Fruit fly (Drosophila melanogaster) whole organism, embryonic: ENCODE results near the gene CG33552.

Experiments used
- CG10654 ChIP-seq: fragments of 200-800 bp; sonication (Bioruptor generic); optimal IDR thresholded peaks from 2 replicates; lab custom pipeline; 2016; ENCODE audit warnings: missing biosample characterization, missing genetic modification characterization
- CG11696 ChIP-seq: fragments of 200-800 bp; sonication (Bioruptor generic); IDR thresholded peaks from 2 replicates; pipeline ENCODE4 v1.3.6; 2022; ENCODE audit warnings: missing biosample characterization, missing genetic modification characterization
- CG12236 ChIP-seq: fragments of 200-800 bp; sonication (Bioruptor generic); optimal IDR thresholded peaks from 2 replicates; lab custom pipeline; 2016; ENCODE audit warnings: missing biosample characterization, missing genetic modification characterization
- CG1233 ChIP-seq: fragments of 200-800 bp; sonication (Bioruptor generic); optimal IDR thresholded peaks from 4 replicates; lab custom pipeline; 2018; ENCODE audit warnings: missing biosample characterization, mild to moderate bottlenecking, missing genetic modification characterization
- CG13296 ChIP-seq: fragments of 200-800 bp; sonication (Bioruptor generic); optimal IDR thresholded peaks from 3 replicates; lab custom pipeline; 2018; ENCODE audit warnings: missing biosample characterization, mild to moderate bottlenecking, missing genetic modification characterization
- CG13894 ChIP-seq: fragments of 200-800 bp; sonication (Bioruptor generic); optimal IDR thresholded peaks from 3 replicates; lab custom pipeline; 2018; ENCODE audit warnings: missing biosample characterization, mild to moderate bottlenecking, missing genetic modification characterization, moderate library complexity
- CG14860 ChIP-seq: fragments of 200-800 bp; sonication (Bioruptor generic); IDR thresholded peaks from 3 replicates; pipeline ENCODE4 v1.3.6; 2022; ENCODE audit warnings: missing biosample characterization, missing genetic modification characterization; ENCODE audit not compliant: partially characterized antibody
- CG17359 ChIP-seq: fragments of 200-800 bp; sonication (Bioruptor generic); optimal IDR thresholded peaks from 3 replicates; lab custom pipeline; 2018; ENCODE audit warnings: missing biosample characterization, mild to moderate bottlenecking, missing genetic modification characterization, moderate library complexity
- CG2712 ChIP-seq: fragments of 200-800 bp; optimal IDR thresholded peaks from 3 replicates; lab custom pipeline; 2019; ENCODE audit warnings: missing biosample characterization, mild to moderate bottlenecking, missing genetic modification characterization, moderate library complexity
- CG31441 ChIP-seq: fragments of 200-800 bp; sonication (Bioruptor generic); IDR thresholded peaks from 2 replicates; pipeline ENCODE4 v1.3.6; 2022; ENCODE audit warnings: missing biosample characterization, missing genetic modification characterization
- CG32772 ChIP-seq: fragments of 200-800 bp; sonication (Bioruptor generic); IDR thresholded peaks from 2 replicates; pipeline ENCODE4 v1.3.6; 2022; ENCODE audit warnings: missing biosample characterization, missing genetic modification characterization
- CG3281 ChIP-seq: fragments of 200-800 bp; sonication (Bioruptor generic); optimal IDR thresholded peaks from 3 replicates; lab custom pipeline; 2017; ENCODE audit warnings: missing biosample characterization, mild to moderate bottlenecking, missing genetic modification characterization
- CG34422 ChIP-seq: fragments of 200-800 bp; sonication (Bioruptor generic); IDR thresholded peaks from 3 replicates; pipeline ENCODE4 v1.3.6; 2022; ENCODE audit warnings: missing biosample characterization, missing genetic modification characterization
- CG4730 ChIP-seq: fragments of 200-800 bp; sonication (Bioruptor generic); IDR thresholded peaks from 2 replicates; pipeline ENCODE4 v1.3.6; 2022; ENCODE audit warnings: missing biosample characterization, missing genetic modification characterization
- CG7372 ChIP-seq: fragments of 200-800 bp; sonication (Bioruptor generic); IDR thresholded peaks from 2 replicates; pipeline ENCODE4 v1.3.6; 2022; ENCODE audit warnings: missing biosample characterization, missing genetic modification characterization
- Ets65A ChIP-seq: fragments of 200-800 bp; sonication (Bioruptor generic); peaks from one replicate; lab custom pipeline; 2016; ENCODE audit warnings: missing biosample characterization, missing genetic modification characterization
- Fer3 ChIP-seq: fragments of 200-800 bp; sonication (Bioruptor generic); optimal IDR thresholded peaks from 2 replicates; lab custom pipeline; 2018; ENCODE audit warnings: missing biosample characterization, mild to moderate bottlenecking, missing genetic modification characterization, moderate library complexity
- Med ChIP-seq: fragments of 200-800 bp; sonication (Bioruptor generic); peaks from one replicate; lab custom pipeline; 2016; ENCODE audit warnings: missing biosample characterization, missing genetic modification characterization, mild to moderate bottlenecking, inconsistent platforms, moderate library complexity
- Mes4 ChIP-seq: fragments of 200-800 bp; sonication (Bioruptor generic); optimal IDR thresholded peaks from 2 replicates; lab custom pipeline; 2016; ENCODE audit warnings: missing biosample characterization, missing genetic modification characterization
- Nf-YC ChIP-seq: fragments of 200-800 bp; optimal IDR thresholded peaks from 3 replicates; lab custom pipeline; 2019; ENCODE audit warnings: missing biosample characterization, mild to moderate bottlenecking, missing genetic modification characterization, moderate library complexity
- Scr ChIP-seq: fragments of 200-800 bp; sonication (Bioruptor generic); IDR thresholded peaks from 2 replicates; pipeline ENCODE4 v1.3.6; 2022; ENCODE audit warnings: missing biosample characterization, missing genetic modification characterization; ENCODE audit not compliant: partially characterized antibody
- Sox100B ChIP-seq: fragments of 200-800 bp; sonication (Bioruptor generic); optimal IDR thresholded peaks from 3 replicates; lab custom pipeline; 2018; ENCODE audit warnings: missing biosample characterization, mild to moderate bottlenecking, missing genetic modification characterization
- Sox102F ChIP-seq: fragments of 200-800 bp; sonication (Bioruptor generic); optimal IDR thresholded peaks from 2 replicates; lab custom pipeline; 2018; ENCODE audit warnings: missing biosample characterization, mild to moderate bottlenecking, missing genetic modification characterization, moderate library complexity
- Usf ChIP-seq: fragments of 200-800 bp; sonication (Bioruptor generic); optimal IDR thresholded peaks from 2 replicates; lab custom pipeline; 2017; ENCODE audit warnings: missing genotype, missing biosample characterization, missing genetic modification characterization
- ab ChIP-seq: fragments of 200-800 bp; sonication (Bioruptor generic); optimal IDR thresholded peaks from 2 replicates; lab custom pipeline; 2016; ENCODE audit warnings: missing biosample characterization, missing genetic modification characterization
- abd-A ChIP-seq: fragments of 200-800 bp; sonication (Bioruptor generic); optimal IDR thresholded peaks from 3 replicates; lab custom pipeline; 2019; ENCODE audit warnings: missing biosample characterization, mild to moderate bottlenecking, missing genetic modification characterization, moderate library complexity
- aop ChIP-seq: fragments of 200-800 bp; sonication (Bioruptor generic); IDR thresholded peaks from 2 replicates; pipeline ENCODE4 v1.3.6; 2022; ENCODE audit warnings: missing biosample characterization, missing genetic modification characterization
- croc ChIP-seq: fragments of 200-800 bp; sonication (Bioruptor generic); conservative IDR thresholded peaks from 3 replicates; pipeline ENCODE4 v1.3.6; 2022; ENCODE audit warnings: missing biosample characterization, missing genetic modification characterization
- crol ChIP-seq: fragments of 200-800 bp; sonication (Bioruptor generic); IDR thresholded peaks from 2 replicates; pipeline ENCODE4 v1.3.6; 2022; ENCODE audit warnings: missing biosample characterization, missing genetic modification characterization
- cwo ChIP-seq: fragments of 200-800 bp; sonication (Bioruptor generic); optimal IDR thresholded peaks from 3 replicates; lab custom pipeline; 2017; ENCODE audit warnings: missing biosample characterization, missing genetic modification characterization, mild to moderate bottlenecking, moderate library complexity, missing genetic modification reagents
- dmrt99B ChIP-seq: fragments of 200-800 bp; sonication (Bioruptor generic); optimal IDR thresholded peaks from 2 replicates; lab custom pipeline; 2018; ENCODE audit warnings: missing biosample characterization, mild to moderate bottlenecking, missing genetic modification characterization, moderate library complexity
- dysf ChIP-seq: fragments of 200-800 bp; sonication (Bioruptor generic); IDR thresholded peaks from 3 replicates; pipeline ENCODE4 v1.3.6; 2022; ENCODE audit warnings: missing biosample characterization, missing genetic modification characterization
- gem ChIP-seq: fragments of 200-800 bp; sonication (Bioruptor generic); optimal IDR thresholded peaks from 2 replicates; lab custom pipeline; 2019; ENCODE audit warnings: missing biosample characterization, mild to moderate bottlenecking, missing genetic modification characterization, moderate library complexity
- grau ChIP-seq: fragments of 200-800 bp; optimal IDR thresholded peaks from 3 replicates; lab custom pipeline; 2019; ENCODE audit warnings: missing biosample characterization, mild to moderate bottlenecking, missing genetic modification characterization, moderate library complexity
- ind ChIP-seq: fragments of 200-800 bp; sonication (Bioruptor generic); optimal IDR thresholded peaks from 3 replicates; lab custom pipeline; 2016; ENCODE audit warnings: missing biosample characterization, missing genetic modification characterization
- lab ChIP-seq: fragments of 200-800 bp; sonication (Bioruptor generic); optimal IDR thresholded peaks from 3 replicates; lab custom pipeline; 2017; ENCODE audit warnings: missing biosample characterization, missing genetic modification characterization, mild to moderate bottlenecking, moderate library complexity, missing genetic modification reagents
- nerfin-2 ChIP-seq: fragments of 200-800 bp; sonication (Bioruptor generic); IDR thresholded peaks from 2 replicates; pipeline ENCODE4 v1.3.6; 2022; ENCODE audit warnings: missing biosample characterization, missing genetic modification characterization; ENCODE audit not compliant: partially characterized antibody
- pan ChIP-seq, 4 experiments: fragments of >200 bp in 3 of 4; fragments of 200-800 bp in 1 of 4; sonication (Bioruptor generic) in 1 of 4; optimal IDR thresholded peaks in 3 of 4; IDR thresholded peaks in 1 of 4; 2 replicates each; pipeline versions ENCODE4 v1.3.6 to Lab custom; 2017 to 2022; ENCODE audit warnings: missing biosample characterization in 2 of 4, missing genetic modification characterization in 2 of 4, mixed read lengths in 1 of 4
- phol ChIP-seq: fragments of 200-800 bp; sonication (Bioruptor generic); optimal IDR thresholded peaks from 3 replicates; lab custom pipeline; 2018; ENCODE audit warnings: missing biosample characterization, mild to moderate bottlenecking, missing genetic modification characterization, moderate library complexity
- prd ChIP-seq, 3 experiments: fragments of >200 bp in 2 of 3; fragments of 200-800 bp in 1 of 3; sonication (Bioruptor generic) in 1 of 3; optimal IDR thresholded peaks in 2 of 3; IDR thresholded peaks in 1 of 3; 2 replicates in 2 of 3; 3 replicates in 1 of 3; pipeline versions ENCODE4 v1.3.6 to Lab custom; 2017 to 2022; ENCODE audit warnings: missing biosample characterization in 1 of 3, missing genetic modification characterization in 1 of 3
- scrt ChIP-seq: fragments of 200-800 bp; sonication (Bioruptor generic); optimal IDR thresholded peaks from 2 replicates; lab custom pipeline; 2018; ENCODE audit warnings: missing biosample characterization, mild to moderate bottlenecking, missing genetic modification characterization, moderate library complexity
- sens ChIP-seq: fragments of 200-800 bp; sonication (Bioruptor generic); peaks from one replicate; lab custom pipeline; 2016; ENCODE audit warnings: missing biosample characterization, missing genetic modification characterization
- ttk ChIP-seq: fragments of 200-800 bp; sonication (Bioruptor generic); IDR thresholded peaks from 2 replicates; pipeline ENCODE4 v2.1.2; 2022; ENCODE audit warnings: missing biosample characterization, missing genetic modification characterization
- twi ChIP-seq: fragments of 200-800 bp; optimal IDR thresholded peaks from 2 replicates; lab custom pipeline; 2019; ENCODE audit warnings: missing biosample characterization, mild to moderate bottlenecking, missing genetic modification characterization, moderate library complexity
- zfh1 ChIP-seq: fragments of 200-800 bp; sonication (Bioruptor generic); IDR thresholded peaks from 3 replicates; pipeline ENCODE4 v1.3.6; 2022; ENCODE audit warnings: missing biosample characterization, missing genetic modification characterization

CG33552 gene

DNA sequence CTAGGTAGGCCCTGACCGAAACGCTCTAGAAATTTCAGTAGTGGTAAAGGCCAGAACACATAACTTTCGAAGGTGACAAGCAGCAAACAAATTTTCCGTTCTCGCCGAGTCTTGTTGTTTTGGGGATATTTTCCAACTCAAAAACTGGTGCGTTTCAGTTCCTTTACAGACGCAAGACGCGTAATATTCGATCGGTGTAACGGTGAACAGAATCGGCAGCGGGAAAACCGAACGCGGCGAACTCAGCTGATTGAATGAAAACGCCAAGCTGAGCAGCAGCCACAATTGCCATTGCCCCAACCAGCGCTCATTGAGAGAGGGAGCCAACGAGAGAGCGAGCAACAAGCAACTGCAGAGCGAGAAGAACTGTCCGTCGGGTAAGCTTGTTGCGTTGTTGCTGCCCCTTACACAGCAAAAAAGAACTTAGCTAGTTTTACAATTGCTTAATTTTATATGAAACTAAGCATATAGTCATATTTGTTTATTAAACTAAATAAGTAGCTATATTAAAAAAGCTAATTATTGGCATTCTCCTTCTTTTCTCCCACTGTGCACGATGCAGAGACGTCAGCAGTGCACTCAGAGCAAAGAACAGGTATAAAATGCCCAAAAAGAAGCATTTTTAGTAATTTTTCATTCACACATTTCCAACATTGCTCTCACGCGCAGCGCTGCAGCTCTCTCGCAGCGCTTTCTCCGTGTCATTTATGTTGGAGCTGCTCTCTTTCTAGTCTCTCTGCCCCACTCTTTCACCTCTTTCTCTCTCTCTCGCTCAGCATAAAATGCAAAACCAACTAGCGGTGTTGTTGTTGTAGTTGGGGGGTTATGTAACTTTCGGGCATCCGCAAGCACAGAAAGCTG lies 33.8 kb downstream of the CG33552 start, which contains the start of the genes Cyt-c-d and CG31808 (continued):
- TF ChIP-seq nerfin-2 (GFP tag; lab: Robert Waterston, UW): no peak
- TF ChIP-seq Usf (GFP tag; lab: Kevin White, UChicago): peak; percentile 75
- peak; percentile 86 for TF ChIP-seq ab (GFP tag; lab: Kevin White, UChicago)
- TF ChIP-seq Mes4 (GFP tag; lab: Kevin White, UChicago): peak; percentile 94

DNA sequence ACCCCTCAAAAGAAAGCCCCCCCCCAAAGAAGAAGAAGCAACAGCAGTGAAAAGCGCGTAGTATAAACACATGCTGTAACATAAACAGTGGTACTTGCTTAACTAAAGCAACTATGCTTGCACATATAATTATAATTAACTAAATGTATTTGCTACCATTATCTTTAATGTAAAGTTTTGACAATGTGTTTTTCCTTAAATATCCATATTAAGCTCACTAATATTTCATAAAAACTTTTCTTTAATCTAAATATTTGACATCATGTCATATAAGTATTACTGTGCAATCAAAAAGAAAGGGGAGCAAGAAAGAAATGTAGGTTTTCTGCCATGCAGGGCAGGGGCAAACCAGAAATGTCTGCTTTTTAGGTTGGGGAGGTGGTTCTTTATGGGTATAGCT lies 34.5 kb downstream of the CG33552 start:
- TF ChIP-seq CG17359: peak; percentile 70
- no peak for TF ChIP-seq CG14860 (GFP tag; lab: Robert Waterston, UW)
- peak; percentile 81 for TF ChIP-seq crol (GFP tag; lab: Robert Waterston, UW)
- TF ChIP-seq CG2712 (tag; lab: Kevin White, UChicago): peak; percentile 32
- TF ChIP-seq phol (tag; lab: Kevin White, UChicago): peak; percentile 51
- peak; percentile 43 for TF ChIP-seq cwo
- peak; percentile 53 for TF ChIP-seq CG3281
- TF ChIP-seq lab (GFP tag; lab: Kevin White, UChicago): peak; percentile 69
- TF ChIP-seq gem (tag; lab: Kevin White, UChicago): peak; percentile 37
- 0 out of 2 replicates have a peak, but pooled peaks have one; percentile 10 for TF ChIP-seq CG11696
- TF ChIP-seq CG31441 (GFP tag; lab: Robert Waterston, UW): no peak; the same call in 1 of the 2 replicates
- TF ChIP-seq CG1233 (GFP tag; lab: Kevin White, UChicago): peak; percentile 12
- peak; percentile 76 for TF ChIP-seq CG13894 (tag; lab: Kevin White, UChicago)
- TF ChIP-seq abd-A (tag; lab: Kevin White, UChicago): peak; percentile 67
- peak; percentile 13; the same call in 1 of the 2 replicates for TF ChIP-seq CG7372 (GFP tag; lab: Robert Waterston, UW)
- TF ChIP-seq pan (optimal IDR thresholded peaks at IDR 0.05; lab: Kevin White, UChicago): no peak
- peak in 1 of 2 experiments; percentile 63 for TF ChIP-seq pan (GFP tag; optimal IDR thresholded peaks at IDR 0.05 in 1 of 2, IDR thresholded peaks at IDR 0.05 in 1 of 2)
- peak; percentile 11 for TF ChIP-seq CG10654 (GFP tag; lab: Kevin White, UChicago)
- TF ChIP-seq CG13296: peak; percentile 30
- TF ChIP-seq dysf: no peak
- no peak for TF ChIP-seq Ets65A
- peak; percentile 34 for TF ChIP-seq ind (GFP tag; lab: Kevin White, UChicago)
- TF ChIP-seq Med: peak; percentile 3
- TF ChIP-seq CG4730 (GFP tag; lab: Robert Waterston, UW): peak; percentile 38; the same call in 1 of the 2 replicates
- no peak for TF ChIP-seq croc (GFP tag; lab: Robert Waterston, UW)
- peak; percentile 63; the same call in 1 of the 2 replicates for TF ChIP-seq CG32772 (GFP tag; lab: Robert Waterston, UW)
- TF ChIP-seq twi (tag; lab: Kevin White, UChicago): no peak
- TF ChIP-seq scrt: peak; percentile 40
- no peak for TF ChIP-seq CG12236 (GFP tag; lab: Kevin White, UChicago)
- TF ChIP-seq Nf-YC (tag; lab: Kevin White, UChicago): peak; percentile 19
- peak; percentile 44 for TF ChIP-seq Fer3 (tag; lab: Kevin White, UChicago)
- TF ChIP-seq CG34422 (GFP tag; lab: Robert Waterston, UW): 0 out of 3 replicates have a peak, but pooled peaks have one; percentile 34
- TF ChIP-seq zfh1 (GFP tag; lab: Robert Waterston, UW): no peak
- peak; percentile 74 for TF ChIP-seq sens
- TF ChIP-seq prd (optimal IDR thresholded peaks at IDR 0.05; lab: Kevin White, UChicago): no peak
- peak; percentile 44; the same call in 1 of the 3 replicates for TF ChIP-seq prd (GFP tag; IDR thresholded peaks at IDR 0.05; lab: Robert Waterston, UW)
- no peak for TF ChIP-seq Sox102F (GFP tag; lab: Kevin White, UChicago)
- no peak for TF ChIP-seq Scr (GFP tag; lab: Robert Waterston, UW)
- peak; percentile 10 for TF ChIP-seq grau (tag; lab: Kevin White, UChicago)
- TF ChIP-seq aop: no peak
- TF ChIP-seq Sox100B: peak; percentile 30
- TF ChIP-seq dmrt99B (tag; lab: Kevin White, UChicago): peak; percentile 58
- TF ChIP-seq ttk (GFP tag; lab: Robert Waterston, UW): peak; percentile 41
